Fruit fly (Drosophila melanogaster) whole organism, wandering third instar larva: ENCODE measurements around the gene bon.

Experiments used
- Hr78 ChIP-seq: fragments of >200 bp; optimal IDR thresholded peaks from 2 replicates; lab custom pipeline; 2017; ENCODE audit warnings: missing biosample characterization, missing genetic modification characterization
- N ChIP-seq: fragments of >200 bp; optimal IDR thresholded peaks from 2 replicates; lab custom pipeline; 2018; ENCODE audit warnings: missing biosample characterization, missing external identifiers, missing genetic modification characterization
- Rel ChIP-seq, 2 experiments: fragments of 200-800 bp; sonication (Bioruptor generic) in 1 of 2; optimal IDR thresholded peaks; 2 replicates in 1 of 2; 3 replicates in 1 of 2; lab custom pipeline; 2016 to 2019; ENCODE audit warnings: mild to moderate bottlenecking in 2 of 2, missing biosample characterization in 2 of 2, missing genetic modification characterization in 2 of 2, moderate library complexity in 1 of 2
- br ChIP-seq: fragments of 200-800 bp; sonication (Bioruptor generic); optimal IDR thresholded peaks from 2 replicates; lab custom pipeline; 2016; ENCODE audit warnings: missing biosample characterization, missing genetic modification characterization
- ey ChIP-seq: fragments of 200-800 bp; sonication (Bioruptor generic); optimal IDR thresholded peaks from 2 replicates; lab custom pipeline; 2016; ENCODE audit warnings: missing biosample characterization, missing genetic modification characterization
- lola ChIP-seq: fragments of >200 bp; optimal IDR thresholded peaks from 2 replicates; lab custom pipeline; 2017; ENCODE audit warnings: missing biosample characterization, missing genetic modification characterization
- pan ChIP-seq: fragments of >200 bp; optimal IDR thresholded peaks from 2 replicates; lab custom pipeline; 2017
- psq ChIP-seq: fragments of 200-800 bp; sonication (Bioruptor generic); optimal IDR thresholded peaks from 3 replicates; lab custom pipeline; 2017; ENCODE audit warnings: missing biosample characterization, mild to moderate bottlenecking, missing genetic modification characterization, moderate library complexity
- sv ChIP-seq: fragments of 200-800 bp; sonication (Bioruptor generic); optimal IDR thresholded peaks from 3 replicates; lab custom pipeline; 2016; ENCODE audit warnings: missing biosample characterization, missing genetic modification characterization
- woc ChIP-seq: sonication (Bioruptor generic); optimal IDR thresholded peaks from 2 replicates; lab custom pipeline; 2016; ENCODE audit warnings: missing biosample characterization, mild to moderate bottlenecking, missing genetic modification characterization

dm6 chr3R:20595145-20595812, 2.3 kb downstream of the bon start:
- TF ChIP-seq N (GFP tag; lab: Kevin White, UChicago) (no peak), pan (lab: Kevin White, UChicago) (no peak), ey (GFP tag; lab: Kevin White, UChicago) (no peak), Hr78 (GFP tag; lab: Kevin White, UChicago) (no peak), Rel (GFP tag; optimal IDR thresholded peaks at IDR 0.05; lab: Kevin White, UChicago) (no peak), Rel (tag; optimal IDR thresholded peaks at IDR 0.05; lab: Kevin White, UChicago) (no peak), br (GFP tag; lab: Kevin White, UChicago) (no peak), lola (GFP tag; lab: Kevin White, UChicago) (no peak), sv (GFP tag; lab: Kevin White, UChicago) (no peak), woc (no peak), psq (GFP tag; lab: Kevin White, UChicago) (no peak)
